Fruit fly (Drosophila melanogaster) whole organism, adult: ENCODE measurements around the gene klar.

Experiments used
- CG11617 ChIP-seq: fragments of 200-800 bp; sonication (Bioruptor generic); optimal IDR thresholded peaks from 2 replicates; lab custom pipeline; 2017; ENCODE audit warnings: mild to moderate bottlenecking, missing biosample characterization, missing genetic modification reagents, missing genetic modification characterization
- CG12768 ChIP-seq: fragments of 200-800 bp; sonication (Bioruptor generic); optimal IDR thresholded peaks from 2 replicates; lab custom pipeline; 2017; ENCODE audit warnings: missing biosample characterization, missing genetic modification characterization, mild to moderate bottlenecking, moderate library complexity, missing genetic modification reagents
- CG14711 ChIP-seq: fragments of 200-800 bp; sonication (Bioruptor generic); optimal IDR thresholded peaks from 2 replicates; lab custom pipeline; 2018; ENCODE audit warnings: missing biosample characterization, mild to moderate bottlenecking, missing genetic modification characterization, moderate library complexity
- CG1620 ChIP-seq: fragments of 200-800 bp; sonication (Bioruptor generic); optimal IDR thresholded peaks from 2 replicates; lab custom pipeline; 2016; ENCODE audit warnings: missing biosample characterization, missing genetic modification characterization
- CG33017 ChIP-seq: fragments of 200-800 bp; sonication (Bioruptor generic); optimal IDR thresholded peaks from 2 replicates; lab custom pipeline; 2018; ENCODE audit warnings: missing biosample characterization, mild to moderate bottlenecking, missing genetic modification characterization, moderate library complexity
- CG5204 ChIP-seq: fragments of 200-800 bp; sonication (Bioruptor generic); optimal IDR thresholded peaks from 2 replicates; lab custom pipeline; 2016; ENCODE audit warnings: missing biosample characterization, missing genetic modification characterization
- CG7045 ChIP-seq: fragments of 200-800 bp; sonication (Bioruptor generic); optimal IDR thresholded peaks from 2 replicates; lab custom pipeline; 2017; ENCODE audit warnings: missing biosample characterization, mild to moderate bottlenecking, missing genetic modification characterization
- CG7101 ChIP-seq: fragments of 200-800 bp; sonication (Bioruptor generic); optimal IDR thresholded peaks from 2 replicates; lab custom pipeline; 2018; ENCODE audit warnings: missing biosample characterization, mild to moderate bottlenecking, missing genetic modification characterization, moderate library complexity
- Clk ChIP-seq: fragments of 200-800 bp; sonication (Bioruptor generic); optimal IDR thresholded peaks from 2 replicates; lab custom pipeline; 2017; ENCODE audit warnings: missing biosample characterization, missing genetic modification characterization
- Crg-1 ChIP-seq: fragments of 200-800 bp; sonication (Bioruptor generic); optimal IDR thresholded peaks from 2 replicates; lab custom pipeline; 2016; ENCODE audit warnings: missing biosample characterization, missing genetic modification characterization
- Hr96 ChIP-seq: fragments of 200-800 bp; sonication (Bioruptor generic); optimal IDR thresholded peaks from 2 replicates; lab custom pipeline; 2016; ENCODE audit warnings: missing biosample characterization, missing genetic modification characterization
- Mnt ChIP-seq: fragments of 200-800 bp; sonication (Bioruptor generic); optimal IDR thresholded peaks from 2 replicates; lab custom pipeline; 2016; ENCODE audit warnings: missing biosample characterization, mild to moderate bottlenecking, missing genetic modification characterization
- bab1 ChIP-seq: fragments of 200-800 bp; sonication (Bioruptor generic); optimal IDR thresholded peaks from 3 replicates; lab custom pipeline; 2019; ENCODE audit warnings: missing biosample characterization, mild to moderate bottlenecking, missing genetic modification characterization, moderate library complexity
- cic ChIP-seq: fragments of 200-800 bp; sonication (Bioruptor generic); optimal IDR thresholded peaks from 2 replicates; lab custom pipeline; 2017; ENCODE audit warnings: missing biosample characterization, mild to moderate bottlenecking, missing genetic modification characterization, moderate library complexity
- cnc ChIP-seq, 2 experiments: fragments of >200 bp; optimal IDR thresholded peaks; 2 replicates each; lab custom pipeline; 2017
- kay ChIP-seq: fragments of 200-800 bp; sonication (Bioruptor generic); peaks from one replicate; lab custom pipeline; 2016; ENCODE audit warnings: missing biosample characterization, missing genetic modification characterization, borderline replicate concordance
- ovo ChIP-seq: fragments of 200-800 bp; sonication (Bioruptor generic); optimal IDR thresholded peaks from 2 replicates; lab custom pipeline; 2016; ENCODE audit warnings: missing biosample characterization, missing genetic modification characterization
- pad ChIP-seq: fragments of 200-800 bp; sonication (Bioruptor generic); optimal IDR thresholded peaks from 3 replicates; lab custom pipeline; 2017; ENCODE audit warnings: missing biosample characterization, missing genetic modification characterization, mild to moderate bottlenecking, moderate library complexity, missing genetic modification reagents
- tj ChIP-seq: fragments of 200-800 bp; sonication (Bioruptor generic); optimal IDR thresholded peaks from 3 replicates; lab custom pipeline; 2017; ENCODE audit warnings: missing biosample characterization, mild to moderate bottlenecking, missing genetic modification characterization, moderate library complexity
- toe ChIP-seq: fragments of 200-800 bp; sonication (Bioruptor generic); optimal IDR thresholded peaks from 2 replicates; lab custom pipeline; 2016; ENCODE audit warnings: missing biosample characterization, missing genetic modification characterization

Gene klar

dm6 chr3L:540432-540973 is at the start of gene klar, which contains the start of gene BORCS6:
Gene klar (minus strand): TSS chr3L:540614.
Gene BORCS6 (plus strand): TSS chr3L:540851.
- TF ChIP-seq bab1 (peak; percentile 72), Mnt (GFP tag; lab: Kevin White, UChicago) (peak; percentile 73), CG7101 (tag; lab: Kevin White, UChicago) (peak; percentile 54), toe (GFP tag; lab: Kevin White, UChicago) (no peak), CG11617 (GFP tag; lab: Kevin White, UChicago) (peak; percentile 14), CG7045 (GFP tag; lab: Kevin White, UChicago) (peak; percentile 27), Hr96 (GFP tag; lab: Kevin White, UChicago) (peak; percentile 78), CG33017 (tag; lab: Kevin White, UChicago) (no peak), ovo (GFP tag; lab: Kevin White, UChicago) (peak; percentile 48), Clk (GFP tag; lab: Kevin White, UChicago) (no peak), pad (GFP tag; lab: Kevin White, UChicago) (peak; percentile 4), tj (GFP tag; lab: Kevin White, UChicago) (peak; percentile 40), CG14711 (tag; lab: Kevin White, UChicago) (peak; percentile 46), CG12768 (GFP tag; lab: Kevin White, UChicago) (no peak), cic (GFP tag; lab: Kevin White, UChicago) (peak; percentile 35), CG1620 (GFP tag; lab: Kevin White, UChicago) (peak; percentile 46)

dm6 chr3L:589290-590281 is 49.2 kb upstream of the klar start:
- TF ChIP-seq CG1620 (GFP tag; lab: Kevin White, UChicago) (peak; percentile 35), CG12768 (GFP tag; lab: Kevin White, UChicago) (no peak), cic (GFP tag; lab: Kevin White, UChicago) (no peak), CG5204 (no peak), CG11617 (GFP tag; lab: Kevin White, UChicago) (no peak), CG14711 (tag; lab: Kevin White, UChicago) (peak; percentile 28), kay (GFP tag; lab: Kevin White, UChicago) (no peak), toe (GFP tag; lab: Kevin White, UChicago) (peak; percentile 60), cnc (optimal IDR thresholded peaks at IDR 0.05; lab: Kevin White, UChicago) (no peak), Mnt (GFP tag; lab: Kevin White, UChicago) (peak; percentile 10), pad (GFP tag; lab: Kevin White, UChicago) (peak; percentile 19), tj (GFP tag; lab: Kevin White, UChicago) (no peak), ovo (GFP tag; lab: Kevin White, UChicago) (no peak), CG33017 (tag; lab: Kevin White, UChicago) (peak; percentile 44), Hr96 (GFP tag; lab: Kevin White, UChicago) (peak; percentile 66), Clk (GFP tag; lab: Kevin White, UChicago) (peak; percentile 4), CG7101 (tag; lab: Kevin White, UChicago) (peak; percentile 66), bab1 (no peak), CG7045 (GFP tag; lab: Kevin White, UChicago) (peak; percentile 40)

- TF ChIP-seq toe (GFP tag; lab: Kevin White, UChicago) (no peak), Clk (GFP tag; lab: Kevin White, UChicago) (no peak), bab1 (no peak), CG1620 (GFP tag; lab: Kevin White, UChicago) (no peak), CG33017 (tag; lab: Kevin White, UChicago) (no peak), CG11617 (GFP tag; lab: Kevin White, UChicago) (no peak), pad (GFP tag; lab: Kevin White, UChicago) (no peak), ovo (GFP tag; lab: Kevin White, UChicago) (no peak), Crg-1 (GFP tag; lab: Kevin White, UChicago) (no peak), cnc (optimal IDR thresholded peaks at IDR 0.05; lab: Kevin White, UChicago) (no peak), kay (GFP tag; lab: Kevin White, UChicago) (no peak), Hr96 (GFP tag; lab: Kevin White, UChicago) (no peak), Mnt (GFP tag; lab: Kevin White, UChicago) (no peak), CG12768 (GFP tag; lab: Kevin White, UChicago) (no peak), cic (GFP tag; lab: Kevin White, UChicago) (no peak), CG14711 (tag; lab: Kevin White, UChicago) (no peak), CG5204 (no peak)
These were observed 48.6 kb upstream of the klar start, which contains the start of gene Kah for dm6 chr3L:589174-589289. Gene Kah (minus strand): TSS chr3L:589274.

DNA sequence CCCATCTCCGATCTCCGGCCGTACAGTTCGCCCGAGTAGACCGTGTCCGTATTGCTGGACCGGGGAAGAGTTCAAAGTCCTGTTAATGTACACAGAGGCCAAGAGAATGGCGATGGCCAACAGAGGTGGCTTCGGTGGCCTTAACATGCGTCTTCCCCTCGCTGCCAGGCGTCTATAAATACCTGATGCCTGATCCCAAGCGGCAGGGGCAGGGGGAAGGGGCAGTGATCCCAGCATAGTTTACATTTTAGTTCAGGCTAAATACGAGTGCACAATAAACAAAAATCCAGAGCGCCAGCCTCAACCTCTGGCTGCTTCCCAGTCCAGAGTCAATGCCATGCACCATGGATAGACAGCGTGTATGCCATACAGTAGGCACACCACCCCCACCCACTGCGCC is 47.4 kb upstream of the klar start:
- TF ChIP-seq Crg-1 (GFP tag; lab: Kevin White, UChicago) (no peak), CG1620 (GFP tag; lab: Kevin White, UChicago) (no peak)

DNA sequence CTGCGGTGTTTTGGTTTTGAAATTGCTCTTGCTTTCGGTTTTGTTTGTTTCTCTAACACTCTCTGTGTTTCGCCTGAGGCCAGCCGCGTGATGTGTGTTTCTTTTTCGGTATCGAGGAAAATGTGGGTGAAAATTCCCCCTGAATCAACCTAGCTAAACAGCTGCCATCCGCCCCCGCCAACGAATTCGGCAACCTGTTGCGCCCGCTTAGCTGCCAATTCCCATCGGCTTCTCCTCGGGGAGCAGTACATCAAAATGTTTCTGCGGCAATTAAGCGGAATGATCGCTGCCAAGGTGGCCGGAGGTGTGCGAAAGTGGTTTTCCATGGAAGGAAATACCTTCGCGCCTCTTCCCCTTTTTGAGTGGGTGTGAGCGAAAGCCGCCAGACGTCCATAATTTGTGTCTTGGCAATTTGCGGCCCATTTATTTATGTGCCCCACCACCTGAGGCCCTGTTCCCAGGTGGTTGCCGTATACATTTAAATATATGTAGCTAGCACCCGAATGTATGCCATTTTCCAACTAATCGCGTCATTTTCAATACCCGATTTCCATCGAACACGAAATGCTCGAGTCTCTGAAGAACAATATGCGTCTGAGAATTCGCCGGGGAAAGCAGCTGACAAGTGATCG is 46.3 kb upstream of the klar start:
- TF ChIP-seq kay (GFP tag; lab: Kevin White, UChicago) (no peak), CG33017 (tag; lab: Kevin White, UChicago) (no peak), toe (GFP tag; lab: Kevin White, UChicago) (no peak), Crg-1 (GFP tag; lab: Kevin White, UChicago) (no peak), Clk (GFP tag; lab: Kevin White, UChicago) (no peak), CG12768 (GFP tag; lab: Kevin White, UChicago) (no peak), tj (GFP tag; lab: Kevin White, UChicago) (no peak)
